Worm (Caenorhabditis elegans) whole organism, L2 larva: ENCODE results near the gene nlg-1.

Source experiments
- C34F6.9 ChIP-seq: fragments of 150-350 bp; optimal IDR thresholded peaks from 2 replicates; lab custom pipeline; 2014; ENCODE audit warnings: missing biosample characterization, missing genetic modification characterization
- F13H6.1 ChIP-seq: sonication (generic microtip); optimal IDR thresholded peaks from 2 replicates; lab custom pipeline; 2016; ENCODE audit warnings: missing genetic modification characterization, missing compliant biosample characterization
- R02D3.7 ChIP-seq: fragments of 150-350 bp; optimal IDR thresholded peaks from 2 replicates; lab custom pipeline; 2014; ENCODE audit warnings: missing biosample characterization, missing genetic modification characterization
- Y55F3AM.14 ChIP-seq: fragments of 200-800 bp; sonication (Bioruptor generic); optimal IDR thresholded peaks from 2 replicates; lab custom pipeline; 2018; ENCODE audit warnings: mild to moderate bottlenecking, missing genetic modification characterization, missing compliant biosample characterization
- alr-1 ChIP-seq: fragments of 150-350 bp; optimal IDR thresholded peaks from 2 replicates; lab custom pipeline; 2014; ENCODE audit warnings: missing biosample characterization, missing genetic modification characterization
- aly-2 ChIP-seq: fragments of 150-350 bp; optimal IDR thresholded peaks from 2 replicates; lab custom pipeline; 2014; ENCODE audit warnings: missing biosample characterization, missing genetic modification characterization
- blmp-1 ChIP-seq: sonication (generic microtip); optimal IDR thresholded peaks from 2 replicates; lab custom pipeline; 2017; ENCODE audit warnings: missing genetic modification characterization, mild to moderate bottlenecking, missing compliant biosample characterization, antibody characterized with exemption, moderate library complexity; ENCODE audit not compliant: insufficient read depth
- ceh-16 ChIP-seq: fragments of 150-350 bp; optimal IDR thresholded peaks from 2 replicates; lab custom pipeline; 2014; ENCODE audit warnings: missing biosample characterization, missing genetic modification characterization
- ceh-82 ChIP-seq: fragments of 150-350 bp; optimal IDR thresholded peaks from 2 replicates; lab custom pipeline; 2014; ENCODE audit warnings: missing biosample characterization, missing genetic modification characterization
- crh-2 ChIP-seq: sonication (generic microtip); optimal IDR thresholded peaks from 2 replicates; lab custom pipeline; 2017; ENCODE audit warnings: missing biosample characterization, missing genetic modification characterization
- dmd-4 ChIP-seq: sonication (generic microtip); optimal IDR thresholded peaks from 2 replicates; lab custom pipeline; 2017; ENCODE audit warnings: missing biosample characterization, missing genetic modification characterization
- egl-27 ChIP-seq: sonication (generic microtip); optimal IDR thresholded peaks from 3 replicates; lab custom pipeline; 2017; ENCODE audit warnings: missing biosample characterization, missing genetic modification reagents, missing genetic modification characterization
- elt-1 ChIP-seq: fragments of 150-350 bp; optimal IDR thresholded peaks from 2 replicates; lab custom pipeline; 2014; ENCODE audit warnings: missing biosample characterization, missing genetic modification characterization
- elt-3 ChIP-seq: sonication (generic microtip); optimal IDR thresholded peaks from 2 replicates; lab custom pipeline; 2017; ENCODE audit warnings: missing biosample characterization, missing genetic modification characterization
- fos-1 ChIP-seq: fragments of 150-350 bp; optimal IDR thresholded peaks from 2 replicates; lab custom pipeline; 2014; ENCODE audit warnings: missing biosample characterization, missing genetic modification characterization
- gmeb-1 ChIP-seq: fragments of 150-350 bp; optimal IDR thresholded peaks from 2 replicates; lab custom pipeline; 2014; ENCODE audit warnings: missing biosample characterization, missing genetic modification characterization
- lin-13 ChIP-seq: fragments of 150-350 bp; optimal IDR thresholded peaks from 2 replicates; lab custom pipeline; 2014; ENCODE audit warnings: missing biosample characterization, missing genetic modification reagents, missing genetic modification characterization
- lin-39 ChIP-seq: fragments of 150-350 bp; optimal IDR thresholded peaks from 2 replicates; lab custom pipeline; 2014; ENCODE audit warnings: missing biosample characterization, missing genetic modification reagents, missing genetic modification characterization
- lsy-2 ChIP-seq, 2 experiments: fragments of 150-350 bp in 1 of 2; sonication (generic microtip) in 1 of 2; optimal IDR thresholded peaks; 2 replicates each; lab custom pipeline; 2014 to 2017; ENCODE audit warnings: missing biosample characterization in 2 of 2, missing genetic modification characterization in 2 of 2
- mab-5 ChIP-seq: fragments of 150-350 bp; optimal IDR thresholded peaks from 2 replicates; lab custom pipeline; 2014; ENCODE audit warnings: missing biosample characterization, missing genetic modification characterization
- mbf-1 ChIP-seq: sonication (generic microtip); optimal IDR thresholded peaks from 2 replicates; lab custom pipeline; 2017; ENCODE audit warnings: missing biosample characterization, missing genetic modification characterization
- mdl-1 ChIP-seq, 2 experiments: fragments of 150-350 bp in 1 of 2; sonication (generic microtip) in 1 of 2; optimal IDR thresholded peaks; 2 replicates each; lab custom pipeline; 2017; ENCODE audit warnings: missing biosample characterization in 2 of 2, missing genetic modification characterization in 2 of 2
- nhr-10 ChIP-seq: sonication (generic microtip); optimal IDR thresholded peaks from 2 replicates; lab custom pipeline; 2017; ENCODE audit warnings: missing biosample characterization, missing genetic modification characterization
- nhr-11 ChIP-seq: fragments of 150-350 bp; optimal IDR thresholded peaks from 2 replicates; lab custom pipeline; 2014; ENCODE audit warnings: missing biosample characterization, missing genetic modification characterization
- nhr-129 ChIP-seq: fragments of 150-350 bp; optimal IDR thresholded peaks from 2 replicates; lab custom pipeline; 2014; ENCODE audit warnings: missing biosample characterization, missing genetic modification characterization
- nhr-23 ChIP-seq: fragments of 150-350 bp; optimal IDR thresholded peaks from 2 replicates; lab custom pipeline; 2014; ENCODE audit warnings: missing biosample characterization, missing genetic modification reagents, missing genetic modification characterization
- nhr-237 ChIP-seq: fragments of 150-350 bp; optimal IDR thresholded peaks from 2 replicates; lab custom pipeline; 2014; ENCODE audit warnings: missing biosample characterization, missing genetic modification characterization
- nhr-25 ChIP-seq: fragments of 150-350 bp; sonication (generic microtip); optimal IDR thresholded peaks from 3 replicates; lab custom pipeline; 2014; ENCODE audit warnings: missing biosample characterization, missing genetic modification characterization
- nhr-6 ChIP-seq: fragments of 150-350 bp; optimal IDR thresholded peaks from 2 replicates; lab custom pipeline; 2014; ENCODE audit warnings: missing biosample characterization, missing genetic modification characterization
- nhr-77 ChIP-seq: fragments of 150-350 bp; optimal IDR thresholded peaks from 2 replicates; lab custom pipeline; 2014; ENCODE audit warnings: missing biosample characterization, missing genetic modification characterization
- sem-4 ChIP-seq: fragments of 150-350 bp; optimal IDR thresholded peaks from 2 replicates; lab custom pipeline; 2014; ENCODE audit warnings: missing biosample characterization, missing genetic modification reagents, missing genetic modification characterization
- skn-1 ChIP-seq: sonication (generic microtip); optimal IDR thresholded peaks from 2 replicates; lab custom pipeline; 2017; ENCODE audit warnings: missing biosample characterization, missing genetic modification characterization
- sma-3 ChIP-seq: sonication (generic microtip); optimal IDR thresholded peaks from 2 replicates; lab custom pipeline; 2016; ENCODE audit warnings: missing genetic modification reagents, missing genetic modification characterization, missing compliant biosample characterization
- sma-9 ChIP-seq, 2 experiments: fragments of 150-350 bp in 1 of 2; sonication (generic microtip) in 1 of 2; optimal IDR thresholded peaks; 2 replicates each; lab custom pipeline; 2014 to 2016; ENCODE audit warnings: missing genetic modification characterization in 2 of 2, mild to moderate bottlenecking in 1 of 2, missing biosample characterization in 1 of 2, missing compliant biosample characterization in 1 of 2, missing genetic modification reagents in 1 of 2, moderate library complexity in 1 of 2
- snpc-4 ChIP-seq: fragments of 150-350 bp; optimal IDR thresholded peaks from 2 replicates; lab custom pipeline; 2014; ENCODE audit warnings: missing biosample characterization, missing genetic modification characterization
- unc-55 ChIP-seq: fragments of 150-350 bp; sonication (generic microtip); optimal IDR thresholded peaks from 3 replicates; lab custom pipeline; 2014; ENCODE audit warnings: missing biosample characterization, missing genetic modification reagents, missing genetic modification characterization
- unc-62 ChIP-seq: fragments of 150-350 bp; optimal IDR thresholded peaks from 2 replicates; lab custom pipeline; 2014; ENCODE audit warnings: missing biosample characterization, missing genetic modification reagents, missing genetic modification characterization
- zag-1 ChIP-seq: fragments of 150-350 bp; optimal IDR thresholded peaks from 2 replicates; lab custom pipeline; 2014; ENCODE audit warnings: missing biosample characterization, missing genetic modification characterization
- ztf-1 ChIP-seq: fragments of 200-800 bp; sonication (Bioruptor generic); conservative IDR thresholded peaks from 2 replicates; pipeline ENCODE4 v1.3.6; 2022; ENCODE audit warnings: missing genetic modification characterization, missing compliant biosample characterization
- ztf-11 ChIP-seq: sonication (generic microtip); optimal IDR thresholded peaks from 2 replicates; lab custom pipeline; 2017; ENCODE audit warnings: missing biosample characterization, missing genetic modification characterization
- ztf-4 ChIP-seq: fragments of 150-350 bp; optimal IDR thresholded peaks from 2 replicates; lab custom pipeline; 2014; ENCODE audit warnings: missing biosample characterization, missing genetic modification characterization

nlg-1 gene

ce11 chrX:13670966-13671365 is 40.0 kb upstream of the nlg-1 start:
- TF ChIP-seq blmp-1 (tag; lab: Kevin White, UChicago), result no peak
- TF ChIP-seq sma-9 (GFP tag; optimal IDR thresholded peaks at IDR 0.05; lab: Kevin White, UChicago), result peak; percentile 21
- no peak for TF ChIP-seq sma-9 (tag; optimal IDR thresholded peaks at IDR 0.05; lab: Kevin White, UChicago)
- TF ChIP-seq nhr-129 (tag; lab: Kevin White, UChicago), result peak; percentile 5
- TF ChIP-seq mab-5 (tag; lab: Kevin White, UChicago), result no peak
- no peak for TF ChIP-seq dmd-4 (tag; lab: Kevin White, UChicago)
- peak; percentile 6 for TF ChIP-seq nhr-25
- TF ChIP-seq ztf-1 (GFP tag; lab: Robert Waterston, UW), result no peak
- TF ChIP-seq ztf-4 (tag; lab: Kevin White, UChicago), result no peak
- TF ChIP-seq ceh-82 (tag; lab: Kevin White, UChicago), result no peak
- TF ChIP-seq fos-1 (tag; lab: Kevin White, UChicago), result no peak

- no peak for TF ChIP-seq R02D3.7 (tag; lab: Kevin White, UChicago)
- no peak for TF ChIP-seq blmp-1 (tag; lab: Kevin White, UChicago)
- TF ChIP-seq lsy-2 (tag; optimal IDR thresholded peaks at IDR 0.05; lab: Kevin White, UChicago), result peak in 1 of 2 experiments; percentile 43
- peak; percentile 54 for TF ChIP-seq fos-1 (tag; lab: Kevin White, UChicago)
- peak; percentile 33 for TF ChIP-seq lin-13 (GFP tag; lab: Kevin White, UChicago)
- no peak for TF ChIP-seq sma-3 (GFP tag; lab: Kevin White, UChicago)
- TF ChIP-seq zag-1 (tag; lab: Kevin White, UChicago), result no peak
- TF ChIP-seq skn-1 (tag; lab: Kevin White, UChicago), result no peak
- no peak for TF ChIP-seq nhr-11 (tag; lab: Kevin White, UChicago)
- TF ChIP-seq nhr-237 (tag; lab: Kevin White, UChicago), result no peak
- TF ChIP-seq ceh-16, result no peak
- no peak for TF ChIP-seq nhr-10 (tag; lab: Kevin White, UChicago)
- TF ChIP-seq elt-3 (tag; lab: Kevin White, UChicago), result no peak
- TF ChIP-seq nhr-23 (tag; lab: Kevin White, UChicago), result no peak
- TF ChIP-seq crh-2 (tag; lab: Kevin White, UChicago), result peak; percentile 73
- TF ChIP-seq nhr-129 (tag; lab: Kevin White, UChicago), result peak; percentile 73
- TF ChIP-seq aly-2, result no peak
- peak; percentile 45 for TF ChIP-seq gmeb-1 (tag; lab: Kevin White, UChicago)
- TF ChIP-seq unc-55 (GFP tag; lab: Kevin White, UChicago), result peak; percentile 35
- no peak for TF ChIP-seq ztf-4 (tag; lab: Kevin White, UChicago)
- TF ChIP-seq ztf-1 (GFP tag; lab: Robert Waterston, UW), result no peak
- no peak for TF ChIP-seq alr-1 (tag; lab: Kevin White, UChicago)
- no peak for TF ChIP-seq lin-39 (tag; lab: Kevin White, UChicago)
- TF ChIP-seq sma-9 (GFP tag; optimal IDR thresholded peaks at IDR 0.05; lab: Kevin White, UChicago), result peak; percentile 42
- TF ChIP-seq sma-9 (tag; optimal IDR thresholded peaks at IDR 0.05; lab: Kevin White, UChicago), result no peak
- no peak for TF ChIP-seq unc-62
- TF ChIP-seq nhr-25, result no peak
- TF ChIP-seq C34F6.9 (tag; lab: Kevin White, UChicago), result peak; percentile 43
- no peak for TF ChIP-seq ceh-82 (tag; lab: Kevin White, UChicago)
- TF ChIP-seq snpc-4 (tag; lab: Kevin White, UChicago), result no peak
- TF ChIP-seq nhr-6 (tag; lab: Kevin White, UChicago), result no peak
- TF ChIP-seq egl-27, result no peak
- no peak for TF ChIP-seq elt-1 (tag; lab: Kevin White, UChicago)
- no peak for TF ChIP-seq Y55F3AM.14 (GFP tag; lab: Kevin White, UChicago)
- TF ChIP-seq F13H6.1 (tag; lab: Kevin White, UChicago), result peak; percentile 45
- no peak for TF ChIP-seq sem-4 (tag; lab: Kevin White, UChicago)
- no peak for TF ChIP-seq mbf-1 (tag; lab: Kevin White, UChicago)
- TF ChIP-seq mdl-1 (tag; optimal IDR thresholded peaks at IDR 0.05; lab: Kevin White, UChicago), result no peak
- no peak for TF ChIP-seq dmd-4 (tag; lab: Kevin White, UChicago)
- no peak for TF ChIP-seq ztf-11 (tag; lab: Kevin White, UChicago)
- no peak for TF ChIP-seq mab-5 (tag; lab: Kevin White, UChicago)
- no peak for TF ChIP-seq nhr-77 (tag; lab: Kevin White, UChicago)
These were observed 38.7 kb upstream of the nlg-1 start for ce11 chrX:13669641-13670040.
